Worm (Caenorhabditis elegans): ENCODE data around the gene romo-1.

ce11 chrII:13193563-13194103, 44.1 kb downstream of the romo-1 start:
- TF ChIP-seq ama-1 (optimal IDR thresholded peaks at IDR 0.05) (no peak), R02D3.7 (tag; optimal IDR thresholded peaks at IDR 0.05) (no peak), ztf-4 (tag; optimal IDR thresholded peaks at IDR 0.05) (no peak), lin-39 (tag; optimal IDR thresholded peaks at IDR 0.05) (no peak), lsy-2 (tag; optimal IDR thresholded peaks at IDR 0.05) (no peak), ceh-82 (tag; optimal IDR thresholded peaks at IDR 0.05) (no peak), unc-62 (GFP tag; optimal IDR thresholded peaks at IDR 0.05) (no peak), dmd-4 (tag; optimal IDR thresholded peaks at IDR 0.05) (no peak), unc-39 (tag; optimal IDR thresholded peaks at IDR 0.05) (no peak)
